Worm (Caenorhabditis elegans) whole organism, L2 larva: ENCODE measurements around the gene lin-22.

Experiments
- C34F6.9 ChIP-seq: fragments of 150-350 bp; optimal IDR thresholded peaks from 2 replicates; lab custom pipeline; 2014; ENCODE audit warnings: missing biosample characterization, missing genetic modification characterization
- R02D3.7 ChIP-seq: fragments of 150-350 bp; optimal IDR thresholded peaks from 2 replicates; lab custom pipeline; 2014; ENCODE audit warnings: missing biosample characterization, missing genetic modification characterization
- ZK546.5 ChIP-seq: sonication (generic microtip); optimal IDR thresholded peaks from 2 replicates; lab custom pipeline; 2017; ENCODE audit warnings: missing biosample characterization, missing genetic modification characterization
- aly-2 ChIP-seq: fragments of 150-350 bp; optimal IDR thresholded peaks from 2 replicates; lab custom pipeline; 2014; ENCODE audit warnings: missing biosample characterization, missing genetic modification characterization
- blmp-1 ChIP-seq: sonication (generic microtip); optimal IDR thresholded peaks from 2 replicates; lab custom pipeline; 2017; ENCODE audit warnings: missing genetic modification characterization, mild to moderate bottlenecking, missing compliant biosample characterization, antibody characterized with exemption, moderate library complexity; ENCODE audit not compliant: insufficient read depth
- ceh-82 ChIP-seq: fragments of 150-350 bp; optimal IDR thresholded peaks from 2 replicates; lab custom pipeline; 2014; ENCODE audit warnings: missing biosample characterization, missing genetic modification characterization
- crh-2 ChIP-seq: sonication (generic microtip); optimal IDR thresholded peaks from 2 replicates; lab custom pipeline; 2017; ENCODE audit warnings: missing biosample characterization, missing genetic modification characterization
- elt-3 ChIP-seq: sonication (generic microtip); optimal IDR thresholded peaks from 2 replicates; lab custom pipeline; 2017; ENCODE audit warnings: missing biosample characterization, missing genetic modification characterization
- gmeb-1 ChIP-seq: fragments of 150-350 bp; optimal IDR thresholded peaks from 2 replicates; lab custom pipeline; 2014; ENCODE audit warnings: missing biosample characterization, missing genetic modification characterization
- lin-11 ChIP-seq: fragments of 150-350 bp; sonication (generic microtip); optimal IDR thresholded peaks from 2 replicates; lab custom pipeline; 2014; ENCODE audit warnings: missing biosample characterization, missing genetic modification characterization, inconsistent platforms, mixed read lengths
- lin-13 ChIP-seq: fragments of 150-350 bp; optimal IDR thresholded peaks from 2 replicates; lab custom pipeline; 2014; ENCODE audit warnings: missing biosample characterization, missing genetic modification reagents, missing genetic modification characterization
- lin-39 ChIP-seq: fragments of 150-350 bp; optimal IDR thresholded peaks from 2 replicates; lab custom pipeline; 2014; ENCODE audit warnings: missing biosample characterization, missing genetic modification reagents, missing genetic modification characterization
- lsy-2 ChIP-seq, 2 experiments: fragments of 150-350 bp in 1 of 2; sonication (generic microtip) in 1 of 2; optimal IDR thresholded peaks; 2 replicates each; lab custom pipeline; 2014 to 2017; ENCODE audit warnings: missing biosample characterization in 2 of 2, missing genetic modification characterization in 2 of 2
- mbf-1 ChIP-seq: sonication (generic microtip); optimal IDR thresholded peaks from 2 replicates; lab custom pipeline; 2017; ENCODE audit warnings: missing biosample characterization, missing genetic modification characterization
- mdl-1 ChIP-seq, 2 experiments: fragments of 150-350 bp in 1 of 2; sonication (generic microtip) in 1 of 2; optimal IDR thresholded peaks; 2 replicates each; lab custom pipeline; 2017; ENCODE audit warnings: missing biosample characterization in 2 of 2, missing genetic modification characterization in 2 of 2
- nhr-10 ChIP-seq: sonication (generic microtip); optimal IDR thresholded peaks from 2 replicates; lab custom pipeline; 2017; ENCODE audit warnings: missing biosample characterization, missing genetic modification characterization
- nhr-11 ChIP-seq: fragments of 150-350 bp; optimal IDR thresholded peaks from 2 replicates; lab custom pipeline; 2014; ENCODE audit warnings: missing biosample characterization, missing genetic modification characterization
- nhr-12 ChIP-seq: fragments of 150-350 bp; optimal IDR thresholded peaks from 2 replicates; lab custom pipeline; 2014; ENCODE audit warnings: missing biosample characterization, missing genetic modification characterization
- nhr-129 ChIP-seq: fragments of 150-350 bp; optimal IDR thresholded peaks from 2 replicates; lab custom pipeline; 2014; ENCODE audit warnings: missing biosample characterization, missing genetic modification characterization
- nhr-21 ChIP-seq: fragments of 150-350 bp; optimal IDR thresholded peaks from 2 replicates; lab custom pipeline; 2014; ENCODE audit warnings: missing biosample characterization, missing genetic modification characterization
- nhr-25 ChIP-seq: fragments of 150-350 bp; sonication (generic microtip); optimal IDR thresholded peaks from 3 replicates; lab custom pipeline; 2014; ENCODE audit warnings: missing biosample characterization, missing genetic modification characterization
- nhr-6 ChIP-seq: fragments of 150-350 bp; optimal IDR thresholded peaks from 2 replicates; lab custom pipeline; 2014; ENCODE audit warnings: missing biosample characterization, missing genetic modification characterization
- nhr-77 ChIP-seq: fragments of 150-350 bp; optimal IDR thresholded peaks from 2 replicates; lab custom pipeline; 2014; ENCODE audit warnings: missing biosample characterization, missing genetic modification characterization
- skn-1 ChIP-seq: sonication (generic microtip); optimal IDR thresholded peaks from 2 replicates; lab custom pipeline; 2017; ENCODE audit warnings: missing biosample characterization, missing genetic modification characterization
- sma-3 ChIP-seq: sonication (generic microtip); optimal IDR thresholded peaks from 2 replicates; lab custom pipeline; 2016; ENCODE audit warnings: missing genetic modification reagents, missing genetic modification characterization, missing compliant biosample characterization
- sma-9 ChIP-seq, 2 experiments: fragments of 150-350 bp in 1 of 2; sonication (generic microtip) in 1 of 2; optimal IDR thresholded peaks; 2 replicates each; lab custom pipeline; 2014 to 2016; ENCODE audit warnings: missing genetic modification characterization in 2 of 2, mild to moderate bottlenecking in 1 of 2, missing biosample characterization in 1 of 2, missing compliant biosample characterization in 1 of 2, missing genetic modification reagents in 1 of 2, moderate library complexity in 1 of 2
- unc-39 ChIP-seq: fragments of 150-350 bp; optimal IDR thresholded peaks from 2 replicates; lab custom pipeline; 2014; ENCODE audit warnings: missing biosample characterization, missing genetic modification characterization
- unc-55 ChIP-seq: fragments of 150-350 bp; sonication (generic microtip); optimal IDR thresholded peaks from 3 replicates; lab custom pipeline; 2014; ENCODE audit warnings: missing biosample characterization, missing genetic modification reagents, missing genetic modification characterization
- unc-62 ChIP-seq: fragments of 150-350 bp; optimal IDR thresholded peaks from 2 replicates; lab custom pipeline; 2014; ENCODE audit warnings: missing biosample characterization, missing genetic modification reagents, missing genetic modification characterization
- ztf-11 ChIP-seq: sonication (generic microtip); optimal IDR thresholded peaks from 2 replicates; lab custom pipeline; 2017; ENCODE audit warnings: missing biosample characterization, missing genetic modification characterization
- ztf-4 ChIP-seq: fragments of 150-350 bp; optimal IDR thresholded peaks from 2 replicates; lab custom pipeline; 2014; ENCODE audit warnings: missing biosample characterization, missing genetic modification characterization

The lin-22 gene

ce11 chrIV:3053428-3053827 is 33.9 kb downstream of the lin-22 start, which contains the start of gene ivph-3:
ivph-3 (plus strand) TSS chrIV:3053728.
- TF ChIP-seq nhr-12 (tag; lab: Kevin White, UChicago) = no peak
- TF ChIP-seq mdl-1 (tag; optimal IDR thresholded peaks at IDR 0.05; lab: Kevin White, UChicago) = no peak
- TF ChIP-seq nhr-129 (tag; lab: Kevin White, UChicago) = no peak

- TF ChIP-seq mbf-1 (tag; lab: Kevin White, UChicago) (no peak), lsy-2 (tag; optimal IDR thresholded peaks at IDR 0.05; lab: Kevin White, UChicago) (peak in 1 of 2 experiments; percentile 69), unc-55 (GFP tag; lab: Kevin White, UChicago) (peak; percentile 43), crh-2 (no peak), C34F6.9 (peak; percentile 30), lin-13 (GFP tag; lab: Kevin White, UChicago) (peak; percentile 28), blmp-1 (tag; lab: Kevin White, UChicago) (no peak)
Measured at ce11 chrIV:3055320-3055719, 35.8 kb downstream of the lin-22 start.

- TF ChIP-seq skn-1 (tag; lab: Kevin White, UChicago) (no peak), nhr-11 (no peak), R02D3.7 (tag; lab: Kevin White, UChicago) (no peak), nhr-21 (tag; lab: Kevin White, UChicago) (no peak), ceh-82 (no peak), lin-11 (tag; lab: Kevin White, UChicago) (no peak), sma-9 (GFP tag; optimal IDR thresholded peaks at IDR 0.05; lab: Kevin White, UChicago) (no peak), sma-9 (tag; optimal IDR thresholded peaks at IDR 0.05; lab: Kevin White, UChicago) (no peak), unc-39 (no peak), nhr-6 (tag; lab: Kevin White, UChicago) (no peak), nhr-25 (tag; lab: Kevin White, UChicago) (no peak), ztf-11 (no peak), gmeb-1 (tag; lab: Kevin White, UChicago) (no peak), elt-3 (tag; lab: Kevin White, UChicago) (no peak), nhr-77 (no peak), nhr-129 (tag; lab: Kevin White, UChicago) (no peak)
- TF ChIP-seq, all 48 proteins: peak for 0
Measured at ce11 chrIV:3055848-3056247, 36.3 kb downstream of the lin-22 start.

ce11 chrIV:3062936-3063439 is 43.5 kb downstream of the lin-22 start, which contains the start of gene Y67D8C.6:
Y67D8C.6 (minus strand) TSS chrIV:3063389.
- TF ChIP-seq ztf-4 = no peak
- TF ChIP-seq ZK546.5 (tag; lab: Kevin White, UChicago) = no peak
- no peak for TF ChIP-seq aly-2
- no peak for TF ChIP-seq nhr-77
- no peak for TF ChIP-seq sma-3 (GFP tag; lab: Kevin White, UChicago)
- no peak for TF ChIP-seq unc-62 (GFP tag; lab: Kevin White, UChicago)
- TF ChIP-seq blmp-1 (tag; lab: Kevin White, UChicago) = no peak
- no peak for TF ChIP-seq C34F6.9
- TF ChIP-seq crh-2 = no peak
- TF ChIP-seq unc-55 (GFP tag; lab: Kevin White, UChicago) = no peak

ce11 chrIV:3066834-3067233 is 47.3 kb downstream of the lin-22 start, which contains the start of gene Y67D8C.7:
Y67D8C.7 (minus strand) TSS chrIV:3066934.
- TF ChIP-seq crh-2 = no peak
- TF ChIP-seq mbf-1 (tag; lab: Kevin White, UChicago) = no peak
- TF ChIP-seq lin-13 (GFP tag; lab: Kevin White, UChicago) = no peak
- TF ChIP-seq nhr-21 (tag; lab: Kevin White, UChicago) = no peak
- TF ChIP-seq lin-39 = no peak
- TF ChIP-seq mdl-1 (tag; optimal IDR thresholded peaks at IDR 0.05; lab: Kevin White, UChicago) = no peak

ce11 chrIV:3069619-3070260 is 50.2 kb downstream of the lin-22 start, which contains the start of gene cpg-9:
cpg-9 (minus strand) TSS chrIV:3070210.
- TF ChIP-seq nhr-129 (tag; lab: Kevin White, UChicago) (peak; percentile 8), nhr-10 (tag; lab: Kevin White, UChicago) (no peak)
